Worm (Caenorhabditis elegans) whole organism, late embryonic: Measurements from ENCODE around the gene clec-146.

Experiments used
- ceh-30 ChIP-seq: fragments of 150-350 bp; optimal IDR thresholded peaks from 2 replicates; lab custom pipeline; 2014; ENCODE audit warnings: missing biosample characterization, missing genetic modification characterization
- syd-9 ChIP-seq: sonication (generic microtip); optimal IDR thresholded peaks from 2 replicates; lab custom pipeline; 2016; ENCODE audit warnings: mild to moderate bottlenecking, missing genetic modification characterization, moderate library complexity, missing compliant biosample characterization
- unc-55 ChIP-seq: sonication (generic microtip); optimal IDR thresholded peaks from 2 replicates; lab custom pipeline; 2017; ENCODE audit warnings: missing biosample characterization, missing genetic modification reagents, missing genetic modification characterization

- TF ChIP-seq unc-55 (no peak), ceh-30 (no peak), syd-9 (tag; lab: Kevin White, UChicago) (no peak)
Measured at ce11 chrII:13590461-13590860, 3.1 kb downstream of the clec-146 start, which contains the start of gene clec-145.
